Worm (Caenorhabditis elegans) whole organism, late embryonic: ENCODE measurements around the gene C07H4.1.

Experiments
- ama-1 ChIP-seq: fragments of 150-350 bp; optimal IDR thresholded peaks from 2 replicates; lab custom pipeline; 2014
- fkh-10 ChIP-seq: fragments of 150-350 bp; optimal IDR thresholded peaks from 2 replicates; lab custom pipeline; 2014; ENCODE audit warnings: missing biosample characterization, missing genetic modification reagents, missing genetic modification characterization

DNA sequence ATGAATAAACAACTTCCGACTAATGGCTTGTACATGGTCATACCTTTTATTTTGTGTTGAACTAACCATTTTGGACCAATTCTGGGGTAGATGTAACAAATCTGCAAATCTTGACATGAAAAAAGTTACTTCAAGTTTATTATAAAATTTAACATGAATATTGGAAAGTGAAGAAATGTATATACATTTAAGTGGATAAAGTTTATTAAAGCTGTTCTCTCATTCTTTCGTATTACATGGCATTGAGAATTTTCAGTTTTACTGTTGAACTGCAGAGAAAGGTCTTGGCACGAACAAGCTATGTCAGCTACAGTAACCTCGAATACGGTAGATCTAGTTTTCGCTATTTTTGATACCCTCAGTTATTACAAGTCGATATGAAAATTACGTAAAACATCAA, at the start of gene C07H4.1:
- TF ChIP-seq fkh-10 (no peak), ama-1 (lab: Kevin White, UChicago) (no peak)
